Fruit fly (Drosophila melanogaster) whole organism, prepupa: Measurements from ENCODE around the gene CG14659.

Experiments
- CG1621 ChIP-seq: fragments of 200-800 bp; sonication (Bioruptor generic); optimal IDR thresholded peaks from 3 replicates; lab custom pipeline; 2018; ENCODE audit warnings: missing biosample characterization, mild to moderate bottlenecking, missing genetic modification characterization
- CG8119 ChIP-seq: fragments of 200-800 bp; sonication (Bioruptor generic); IDR thresholded peaks from 3 replicates; pipeline ENCODE4 v1.3.6; 2022; ENCODE audit warnings: missing biosample characterization, missing genetic modification characterization
- Eip75B ChIP-seq: fragments of 200-800 bp; sonication (Bioruptor generic); optimal IDR thresholded peaks from 3 replicates; lab custom pipeline; 2016; ENCODE audit warnings: missing biosample characterization, missing genetic modification characterization
- Eip93F ChIP-seq: fragments of 200-800 bp; sonication (Bioruptor generic); optimal IDR thresholded peaks from 2 replicates; lab custom pipeline; 2016; ENCODE audit warnings: missing biosample characterization, mild to moderate bottlenecking, missing genetic modification characterization
- Ets21C ChIP-seq: fragments of 200-800 bp; sonication (Bioruptor generic); optimal IDR thresholded peaks from 3 replicates; lab custom pipeline; 2016; ENCODE audit warnings: missing biosample characterization, missing genetic modification characterization
- Sox14 ChIP-seq: fragments of 200-800 bp; sonication (Bioruptor generic); optimal IDR thresholded peaks from 3 replicates; lab custom pipeline; 2016; ENCODE audit warnings: missing biosample characterization, missing genetic modification characterization
- achi ChIP-seq: fragments of 200-800 bp; sonication (Bioruptor generic); optimal IDR thresholded peaks from 3 replicates; lab custom pipeline; 2016; ENCODE audit warnings: missing biosample characterization, missing genetic modification characterization
- lz ChIP-seq: fragments of 200-800 bp; sonication (Bioruptor generic); optimal IDR thresholded peaks from 3 replicates; lab custom pipeline; 2016; ENCODE audit warnings: missing biosample characterization, missing genetic modification characterization
- salr ChIP-seq, 2 experiments: fragments of 200-800 bp; sonication (Bioruptor generic); optimal IDR thresholded peaks; 3 replicates each; lab custom pipeline; 2016 to 2018; ENCODE audit warnings: missing biosample characterization in 2 of 2, missing genetic modification characterization in 2 of 2, mild to moderate bottlenecking in 1 of 2

- TF ChIP-seq achi (GFP tag; lab: Kevin White, UChicago) (no peak), Eip93F (peak; percentile 84), CG1621 (tag; lab: Kevin White, UChicago) (peak; percentile 42), lz (GFP tag; lab: Kevin White, UChicago) (peak; percentile 12), salr (GFP tag; optimal IDR thresholded peaks at IDR 0.05; lab: Kevin White, UChicago) (no peak), Eip75B (peak; percentile 64), CG8119 (GFP tag; lab: Robert Waterston, UW) (no peak), Sox14 (GFP tag; lab: Kevin White, UChicago) (peak; percentile 94), Ets21C (GFP tag; lab: Kevin White, UChicago) (no peak)
Measured at dm6 chr3R:4809944-4810653, 21.0 kb downstream of the CG14659 start.
